Worm (Caenorhabditis elegans) whole organism, L2 larva: Measurements from ENCODE around the gene ZK721.4.

ENCODE experiments used
- C34F6.9 ChIP-seq: fragments of 150-350 bp; optimal IDR thresholded peaks from 2 replicates; lab custom pipeline; 2014; ENCODE audit warnings: missing biosample characterization, missing genetic modification characterization
- R02D3.7 ChIP-seq: fragments of 150-350 bp; optimal IDR thresholded peaks from 2 replicates; lab custom pipeline; 2014; ENCODE audit warnings: missing biosample characterization, missing genetic modification characterization
- Y55F3AM.14 ChIP-seq: fragments of 200-800 bp; sonication (Bioruptor generic); optimal IDR thresholded peaks from 2 replicates; lab custom pipeline; 2018; ENCODE audit warnings: mild to moderate bottlenecking, missing genetic modification characterization, missing compliant biosample characterization
- ama-1 ChIP-seq: fragments of 150-350 bp; optimal IDR thresholded peaks from 2 replicates; lab custom pipeline; 2018; ENCODE audit warnings: inconsistent platforms
- blmp-1 ChIP-seq: sonication (generic microtip); optimal IDR thresholded peaks from 2 replicates; lab custom pipeline; 2017; ENCODE audit warnings: missing genetic modification characterization, mild to moderate bottlenecking, missing compliant biosample characterization, antibody characterized with exemption, moderate library complexity; ENCODE audit not compliant: insufficient read depth
- ceh-82 ChIP-seq: fragments of 150-350 bp; optimal IDR thresholded peaks from 2 replicates; lab custom pipeline; 2014; ENCODE audit warnings: missing biosample characterization, missing genetic modification characterization
- crh-2 ChIP-seq: sonication (generic microtip); optimal IDR thresholded peaks from 2 replicates; lab custom pipeline; 2017; ENCODE audit warnings: missing biosample characterization, missing genetic modification characterization
- egl-27 ChIP-seq: sonication (generic microtip); optimal IDR thresholded peaks from 3 replicates; lab custom pipeline; 2017; ENCODE audit warnings: missing biosample characterization, missing genetic modification reagents, missing genetic modification characterization
- fos-1 ChIP-seq: fragments of 150-350 bp; optimal IDR thresholded peaks from 2 replicates; lab custom pipeline; 2014; ENCODE audit warnings: missing biosample characterization, missing genetic modification characterization
- gmeb-1 ChIP-seq: fragments of 150-350 bp; optimal IDR thresholded peaks from 2 replicates; lab custom pipeline; 2014; ENCODE audit warnings: missing biosample characterization, missing genetic modification characterization
- lin-13 ChIP-seq: fragments of 150-350 bp; optimal IDR thresholded peaks from 2 replicates; lab custom pipeline; 2014; ENCODE audit warnings: missing biosample characterization, missing genetic modification reagents, missing genetic modification characterization
- lin-39 ChIP-seq: fragments of 150-350 bp; optimal IDR thresholded peaks from 2 replicates; lab custom pipeline; 2014; ENCODE audit warnings: missing biosample characterization, missing genetic modification reagents, missing genetic modification characterization
- lsy-2 ChIP-seq, 2 experiments: fragments of 150-350 bp in 1 of 2; sonication (generic microtip) in 1 of 2; optimal IDR thresholded peaks; 2 replicates each; lab custom pipeline; 2014 to 2017; ENCODE audit warnings: missing biosample characterization in 2 of 2, missing genetic modification characterization in 2 of 2
- mab-5 ChIP-seq: fragments of 150-350 bp; optimal IDR thresholded peaks from 2 replicates; lab custom pipeline; 2014; ENCODE audit warnings: missing biosample characterization, missing genetic modification characterization
- mdl-1 ChIP-seq, 2 experiments: fragments of 150-350 bp in 1 of 2; sonication (generic microtip) in 1 of 2; optimal IDR thresholded peaks; 2 replicates each; lab custom pipeline; 2017; ENCODE audit warnings: missing biosample characterization in 2 of 2, missing genetic modification characterization in 2 of 2
- nhr-12 ChIP-seq: fragments of 150-350 bp; optimal IDR thresholded peaks from 2 replicates; lab custom pipeline; 2014; ENCODE audit warnings: missing biosample characterization, missing genetic modification characterization
- nhr-129 ChIP-seq: fragments of 150-350 bp; optimal IDR thresholded peaks from 2 replicates; lab custom pipeline; 2014; ENCODE audit warnings: missing biosample characterization, missing genetic modification characterization
- nhr-21 ChIP-seq: fragments of 150-350 bp; optimal IDR thresholded peaks from 2 replicates; lab custom pipeline; 2014; ENCODE audit warnings: missing biosample characterization, missing genetic modification characterization
- nhr-23 ChIP-seq: fragments of 150-350 bp; optimal IDR thresholded peaks from 2 replicates; lab custom pipeline; 2014; ENCODE audit warnings: missing biosample characterization, missing genetic modification reagents, missing genetic modification characterization
- nhr-237 ChIP-seq: fragments of 150-350 bp; optimal IDR thresholded peaks from 2 replicates; lab custom pipeline; 2014; ENCODE audit warnings: missing biosample characterization, missing genetic modification characterization
- nhr-25 ChIP-seq: fragments of 150-350 bp; sonication (generic microtip); optimal IDR thresholded peaks from 3 replicates; lab custom pipeline; 2014; ENCODE audit warnings: missing biosample characterization, missing genetic modification characterization
- nhr-77 ChIP-seq: fragments of 150-350 bp; optimal IDR thresholded peaks from 2 replicates; lab custom pipeline; 2014; ENCODE audit warnings: missing biosample characterization, missing genetic modification characterization
- peb-1 ChIP-seq: fragments of 150-350 bp; optimal IDR thresholded peaks from 2 replicates; lab custom pipeline; 2014; ENCODE audit warnings: missing biosample characterization, missing genetic modification characterization
- sem-4 ChIP-seq: fragments of 150-350 bp; optimal IDR thresholded peaks from 2 replicates; lab custom pipeline; 2014; ENCODE audit warnings: missing biosample characterization, missing genetic modification reagents, missing genetic modification characterization
- skn-1 ChIP-seq: sonication (generic microtip); optimal IDR thresholded peaks from 2 replicates; lab custom pipeline; 2017; ENCODE audit warnings: missing biosample characterization, missing genetic modification characterization
- sma-3 ChIP-seq: sonication (generic microtip); optimal IDR thresholded peaks from 2 replicates; lab custom pipeline; 2016; ENCODE audit warnings: missing genetic modification reagents, missing genetic modification characterization, missing compliant biosample characterization
- sma-9 ChIP-seq, 2 experiments: fragments of 150-350 bp in 1 of 2; sonication (generic microtip) in 1 of 2; optimal IDR thresholded peaks; 2 replicates each; lab custom pipeline; 2014 to 2016; ENCODE audit warnings: missing genetic modification characterization in 2 of 2, mild to moderate bottlenecking in 1 of 2, missing biosample characterization in 1 of 2, missing compliant biosample characterization in 1 of 2, missing genetic modification reagents in 1 of 2, moderate library complexity in 1 of 2
- snpc-4 ChIP-seq: fragments of 150-350 bp; optimal IDR thresholded peaks from 2 replicates; lab custom pipeline; 2014; ENCODE audit warnings: missing biosample characterization, missing genetic modification characterization
- unc-39 ChIP-seq: fragments of 150-350 bp; optimal IDR thresholded peaks from 2 replicates; lab custom pipeline; 2014; ENCODE audit warnings: missing biosample characterization, missing genetic modification characterization
- unc-55 ChIP-seq: fragments of 150-350 bp; sonication (generic microtip); optimal IDR thresholded peaks from 3 replicates; lab custom pipeline; 2014; ENCODE audit warnings: missing biosample characterization, missing genetic modification reagents, missing genetic modification characterization
- ztf-11 ChIP-seq: sonication (generic microtip); optimal IDR thresholded peaks from 2 replicates; lab custom pipeline; 2017; ENCODE audit warnings: missing biosample characterization, missing genetic modification characterization
- ztf-4 ChIP-seq: fragments of 150-350 bp; optimal IDR thresholded peaks from 2 replicates; lab custom pipeline; 2014; ENCODE audit warnings: missing biosample characterization, missing genetic modification characterization

The ZK721.4 gene

DNA sequence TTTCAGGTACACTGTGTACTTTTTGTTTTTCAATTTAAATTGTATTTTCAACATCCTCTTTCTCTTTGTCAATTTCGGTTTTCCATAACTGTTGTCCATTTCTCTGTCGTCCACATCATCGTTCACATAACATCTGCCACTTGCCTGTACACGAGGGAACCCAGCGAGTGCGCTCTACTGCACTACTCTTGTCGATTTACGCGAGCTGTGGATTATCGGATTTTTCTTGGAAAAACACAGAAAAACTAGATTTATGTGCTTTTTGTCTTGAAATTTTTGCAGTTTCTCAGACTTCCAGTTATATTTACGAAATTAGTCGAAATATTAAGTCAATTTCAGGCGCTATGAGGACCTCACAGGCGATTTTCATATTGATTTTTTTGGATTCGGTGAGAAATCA is 13.2 kb downstream of the ZK721.4 start, which contains the start of gene chup-1:
chup-1 (plus strand) TSS at position 340 of the 400 bp plus-strand sequence.
- TF ChIP-seq lsy-2 (tag; optimal IDR thresholded peaks at IDR 0.05; lab: Kevin White, UChicago) (peak in 1 of 2 experiments; percentile 49), nhr-21 (peak; percentile 26), C34F6.9 (tag; lab: Kevin White, UChicago) (peak; percentile 24), R02D3.7 (tag; lab: Kevin White, UChicago) (peak; percentile 61), mab-5 (tag; lab: Kevin White, UChicago) (no peak), nhr-129 (peak; percentile 57), snpc-4 (tag; lab: Kevin White, UChicago) (no peak), unc-55 (GFP tag; lab: Kevin White, UChicago) (peak; percentile 46), sma-3 (GFP tag; lab: Kevin White, UChicago) (peak; percentile 25), fos-1 (tag; lab: Kevin White, UChicago) (peak; percentile 30), gmeb-1 (no peak)

- no peak for TF ChIP-seq sem-4 (tag; lab: Kevin White, UChicago)
- peak; percentile 9 for TF ChIP-seq fos-1 (tag; lab: Kevin White, UChicago)
- TF ChIP-seq ztf-4 (tag; lab: Kevin White, UChicago), result no peak
- TF ChIP-seq unc-55 (GFP tag; lab: Kevin White, UChicago), result peak; percentile 39
- TF ChIP-seq crh-2, result peak; percentile 89
- peak in 1 of 2 experiments; percentile 24 for TF ChIP-seq lsy-2 (tag; optimal IDR thresholded peaks at IDR 0.05; lab: Kevin White, UChicago)
- peak in 1 of 2 experiments; percentile 17 for TF ChIP-seq mdl-1 (tag; optimal IDR thresholded peaks at IDR 0.05; lab: Kevin White, UChicago)
- TF ChIP-seq sma-9 (GFP tag; optimal IDR thresholded peaks at IDR 0.05; lab: Kevin White, UChicago), result peak; percentile 10
- no peak for TF ChIP-seq sma-9 (tag; optimal IDR thresholded peaks at IDR 0.05; lab: Kevin White, UChicago)
- no peak for TF ChIP-seq nhr-25 (tag; lab: Kevin White, UChicago)
- peak; percentile 19 for TF ChIP-seq nhr-21
- peak; percentile 12 for TF ChIP-seq C34F6.9 (tag; lab: Kevin White, UChicago)
- peak; percentile 6 for TF ChIP-seq Y55F3AM.14
- TF ChIP-seq nhr-129, result peak; percentile 53
- peak; percentile 30 for TF ChIP-seq sma-3 (GFP tag; lab: Kevin White, UChicago)
Observed at ce11 chrX:8796699-8797282, 18.1 kb downstream of the ZK721.4 start, which contains the start of gene R04E5.7. TSS of gene R04E5.7 (minus strand) at chrX:8797262.

- TF ChIP-seq ztf-11 (tag; lab: Kevin White, UChicago) (no peak), C34F6.9 (tag; lab: Kevin White, UChicago) (no peak), skn-1 (no peak), nhr-237 (tag; lab: Kevin White, UChicago) (no peak)
Observed at ce11 chrX:8797653-8798052, 19.0 kb downstream of the ZK721.4 start.

DNA sequence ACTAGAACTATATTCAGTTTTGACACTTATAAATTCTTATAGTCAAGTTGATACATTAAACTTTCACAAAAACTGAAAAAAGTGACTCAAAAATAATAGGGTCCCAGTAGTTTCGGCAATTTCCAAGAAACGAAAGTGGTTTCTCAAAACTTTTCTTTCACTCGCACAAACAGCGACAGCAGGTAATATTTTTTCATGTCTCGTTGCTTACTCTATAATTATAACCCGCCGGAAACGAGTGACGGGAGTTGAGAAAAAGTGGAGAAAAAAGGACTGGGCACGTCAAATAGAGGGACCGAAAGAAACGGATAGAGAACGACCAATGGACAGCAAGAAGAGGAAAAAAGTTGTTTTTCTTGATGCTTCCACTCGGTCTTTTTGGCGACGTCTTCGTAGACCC is 21.3 kb downstream of the ZK721.4 start:
- TF ChIP-seq egl-27 (tag; lab: Kevin White, UChicago) (no peak), snpc-4 (tag; lab: Kevin White, UChicago) (no peak)

- no peak for TF ChIP-seq unc-55 (GFP tag; lab: Kevin White, UChicago)
- TF ChIP-seq peb-1 (tag; lab: Kevin White, UChicago), result no peak
- TF ChIP-seq ceh-82 (tag; lab: Kevin White, UChicago), result no peak
- TF ChIP-seq ama-1 (lab: Kevin White, UChicago), result no peak
- TF ChIP-seq sma-3 (GFP tag; lab: Kevin White, UChicago), result no peak
- TF ChIP-seq ztf-11 (tag; lab: Kevin White, UChicago), result no peak
- TF ChIP-seq unc-39 (tag; lab: Kevin White, UChicago), result no peak
- no peak for TF ChIP-seq nhr-12 (tag; lab: Kevin White, UChicago)
- no peak for TF ChIP-seq lin-39 (tag; lab: Kevin White, UChicago)
- TF ChIP-seq nhr-77 (tag; lab: Kevin White, UChicago), result no peak
- TF ChIP-seq nhr-23 (tag; lab: Kevin White, UChicago), result no peak
- no peak for TF ChIP-seq blmp-1 (tag; lab: Kevin White, UChicago)
- no peak for TF ChIP-seq lin-13 (GFP tag; lab: Kevin White, UChicago)
- TF ChIP-seq nhr-237 (tag; lab: Kevin White, UChicago), result no peak
Observed at ce11 chrX:8800355-8800754, 21.7 kb downstream of the ZK721.4 start.
